Worm (Caenorhabditis elegans) whole organism, L2 larva: Measurements from ENCODE around the gene C49F8.14.

Experiments used
- C34F6.9 ChIP-seq: fragments of 150-350 bp; optimal IDR thresholded peaks from 2 replicates; lab custom pipeline; 2014; ENCODE audit warnings: missing biosample characterization, missing genetic modification characterization
- ama-1 ChIP-seq: fragments of 150-350 bp; optimal IDR thresholded peaks from 2 replicates; lab custom pipeline; 2018; ENCODE audit warnings: inconsistent platforms
- elt-3 ChIP-seq: sonication (generic microtip); optimal IDR thresholded peaks from 2 replicates; lab custom pipeline; 2017; ENCODE audit warnings: missing biosample characterization, missing genetic modification characterization
- lin-13 ChIP-seq: fragments of 150-350 bp; optimal IDR thresholded peaks from 2 replicates; lab custom pipeline; 2014; ENCODE audit warnings: missing biosample characterization, missing genetic modification reagents, missing genetic modification characterization
- nhr-11 ChIP-seq: fragments of 150-350 bp; optimal IDR thresholded peaks from 2 replicates; lab custom pipeline; 2014; ENCODE audit warnings: missing biosample characterization, missing genetic modification characterization
- nhr-12 ChIP-seq: fragments of 150-350 bp; optimal IDR thresholded peaks from 2 replicates; lab custom pipeline; 2014; ENCODE audit warnings: missing biosample characterization, missing genetic modification characterization
- nhr-237 ChIP-seq: fragments of 150-350 bp; optimal IDR thresholded peaks from 2 replicates; lab custom pipeline; 2014; ENCODE audit warnings: missing biosample characterization, missing genetic modification characterization
- nhr-25 ChIP-seq: fragments of 150-350 bp; sonication (generic microtip); optimal IDR thresholded peaks from 3 replicates; lab custom pipeline; 2014; ENCODE audit warnings: missing biosample characterization, missing genetic modification characterization
- nhr-6 ChIP-seq: fragments of 150-350 bp; optimal IDR thresholded peaks from 2 replicates; lab custom pipeline; 2014; ENCODE audit warnings: missing biosample characterization, missing genetic modification characterization
- zag-1 ChIP-seq: fragments of 150-350 bp; optimal IDR thresholded peaks from 2 replicates; lab custom pipeline; 2014; ENCODE audit warnings: missing biosample characterization, missing genetic modification characterization
- ztf-11 ChIP-seq: sonication (generic microtip); optimal IDR thresholded peaks from 2 replicates; lab custom pipeline; 2017; ENCODE audit warnings: missing biosample characterization, missing genetic modification characterization

DNA sequence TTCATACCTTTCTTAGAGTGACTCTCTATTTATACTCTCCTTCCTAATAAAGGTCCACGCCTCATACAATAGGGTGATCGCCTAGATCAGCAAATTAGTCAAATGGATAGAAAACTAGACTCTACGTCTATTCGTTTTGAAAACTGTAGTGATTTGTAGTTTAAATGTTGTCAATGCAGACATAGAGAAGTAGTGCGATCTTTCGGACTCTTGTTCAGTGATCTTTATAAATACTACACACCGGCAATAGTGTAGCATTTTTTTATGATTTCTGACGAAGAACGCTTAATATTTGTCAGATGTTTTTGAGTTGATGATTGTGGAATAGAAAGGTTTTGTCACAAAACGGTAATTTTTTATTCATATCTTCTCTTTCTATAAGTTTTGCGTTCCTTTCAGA is 34.6 kb upstream of the C49F8.14 start:
- TF ChIP-seq ztf-11 (tag; lab: Kevin White, UChicago), result no peak
- TF ChIP-seq zag-1 (tag; lab: Kevin White, UChicago), result no peak
- TF ChIP-seq C34F6.9, result no peak
- TF ChIP-seq ama-1 (lab: Kevin White, UChicago), result no peak
- no peak for TF ChIP-seq nhr-11 (tag; lab: Kevin White, UChicago)
- TF ChIP-seq nhr-12, result no peak
- no peak for TF ChIP-seq lin-13 (GFP tag; lab: Kevin White, UChicago)
- TF ChIP-seq nhr-6, result no peak
- no peak for TF ChIP-seq nhr-25 (tag; lab: Kevin White, UChicago)
- TF ChIP-seq elt-3, result no peak
- TF ChIP-seq nhr-237 (tag; lab: Kevin White, UChicago), result no peak
